Fruit fly (Drosophila melanogaster): Measurements from ENCODE around the gene pkm.
A peak's percentile ranks its signal among the peaks of the same experiment; 100 is the strongest.

The pkm gene

dm6 chrX:11611056-11611644, 27.2 kb upstream of the pkm start (continued):
- no peak for TF ChIP-seq CG10654 (GFP tag; optimal IDR thresholded peaks at IDR 0.05)
- TF ChIP-seq tll (GFP tag; optimal IDR thresholded peaks at IDR 0.05), result no peak
- TF ChIP-seq trem (tag; optimal IDR thresholded peaks at IDR 0.05), result no peak
- TF ChIP-seq CG8089 (GFP tag; optimal IDR thresholded peaks at IDR 0.05), result no peak
- no peak for TF ChIP-seq Poxn (GFP tag; IDR thresholded peaks at IDR 0.05)
- 0 out of 3 replicates have a peak, but pooled peaks have one; percentile 47 for TF ChIP-seq CG34422 (GFP tag; IDR thresholded peaks at IDR 0.05)
- no peak for TF ChIP-seq B-H2 (GFP tag; optimal IDR thresholded peaks at IDR 0.05)
- TF ChIP-seq CG6854 (GFP tag; optimal IDR thresholded peaks at IDR 0.05), result peak; percentile 12
- TF ChIP-seq her (GFP tag; optimal IDR thresholded peaks at IDR 0.05), result no peak
- no peak for TF ChIP-seq NC2β (GFP tag; optimal IDR thresholded peaks at IDR 0.05)
- TF ChIP-seq btn (GFP tag; optimal IDR thresholded peaks at IDR 0.05), result no peak
- TF ChIP-seq Jarid2 (GFP tag; optimal IDR thresholded peaks at IDR 0.05), result peak; percentile 22
- no peak for TF ChIP-seq bbx (GFP tag; IDR thresholded peaks at IDR 0.05; ENCODE audit: partially characterized antibody)
- no peak for TF ChIP-seq Hmx (GFP tag; optimal IDR thresholded peaks at IDR 0.05)

DNA sequence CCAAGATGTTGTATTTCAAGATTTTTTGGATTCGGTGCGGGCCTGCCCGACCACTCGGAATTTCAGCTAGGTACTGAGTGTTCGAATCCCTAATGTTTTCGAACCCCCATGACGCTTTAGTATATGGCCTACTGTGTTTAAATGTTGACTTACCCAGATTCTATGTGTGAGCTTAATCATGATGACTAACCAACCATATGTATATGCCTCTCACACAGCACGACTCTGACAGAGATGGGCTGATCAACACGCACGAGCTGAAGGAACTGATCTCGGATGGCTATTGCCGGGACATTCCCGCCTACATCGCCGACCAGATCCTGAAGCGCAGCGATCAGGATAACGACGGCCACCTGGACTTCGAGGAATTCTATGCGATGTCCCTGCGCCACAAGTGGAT, 20.1 kb upstream of the pkm start, which contains the start of gene CG2533:
TSS of gene CG2533 (minus strand) at position 101 of the 400 bp plus-strand sequence.
- TF ChIP-seq dan (GFP tag; IDR thresholded peaks at IDR 0.05) (no peak), ssp (GFP tag; IDR thresholded peaks at IDR 0.05) (no peak), CHES-1-like (GFP tag; optimal IDR thresholded peaks at IDR 0.05) (no peak), CG4617 (GFP tag; optimal IDR thresholded peaks at IDR 0.05; ENCODE audit: borderline replicate concordance) (no peak), stwl (tag; optimal IDR thresholded peaks at IDR 0.05) (no peak), cad (GFP tag; optimal IDR thresholded peaks at IDR 0.05) (no peak), dmrt99B (tag; optimal IDR thresholded peaks at IDR 0.05) (no peak)

- no peak for TF ChIP-seq yki (optimal IDR thresholded peaks at IDR 0.05)
- TF ChIP-seq Abd-B (GFP tag; optimal IDR thresholded peaks at IDR 0.05), result no peak
- TF ChIP-seq disco-r (GFP tag; optimal IDR thresholded peaks at IDR 0.05), result no peak
- no peak for TF ChIP-seq CG1792 (GFP tag; optimal IDR thresholded peaks at IDR 0.05)
- peak; percentile 70 for TF ChIP-seq CG4360 (GFP tag; IDR thresholded peaks at IDR 0.05)
- TF ChIP-seq chinmo (GFP tag; IDR thresholded peaks at IDR 0.05; ENCODE audit: partially characterized antibody), result 0 out of 4 replicates have a peak, but pooled peaks have one; percentile 23
- TF ChIP-seq CG17385 (GFP tag; optimal IDR thresholded peaks at IDR 0.05), result peak; percentile 78
- TF ChIP-seq CG34422 (GFP tag; IDR thresholded peaks at IDR 0.05), result no peak
- no peak for TF ChIP-seq hbn (GFP tag; IDR thresholded peaks at IDR 0.05; ENCODE audit: partially characterized antibody)
- TF ChIP-seq CG34224 (GFP tag; IDR thresholded peaks at IDR 0.05; ENCODE audit: partially characterized antibody), result 0 out of 3 replicates have a peak, but pooled peaks have one; percentile 13
- no peak for TF ChIP-seq Gug (GFP tag; IDR thresholded peaks at IDR 0.05)
- TF ChIP-seq Scr (GFP tag; IDR thresholded peaks at IDR 0.05; ENCODE audit: partially characterized antibody), result no peak
- TF ChIP-seq sug (tag; optimal IDR thresholded peaks at IDR 0.05), result peak; percentile 40
- TF ChIP-seq dpn (GFP tag; optimal IDR thresholded peaks at IDR 0.05), result no peak
Observed at dm6 chrX:11601408-11601807, 17.4 kb upstream of the pkm start.

DNA sequence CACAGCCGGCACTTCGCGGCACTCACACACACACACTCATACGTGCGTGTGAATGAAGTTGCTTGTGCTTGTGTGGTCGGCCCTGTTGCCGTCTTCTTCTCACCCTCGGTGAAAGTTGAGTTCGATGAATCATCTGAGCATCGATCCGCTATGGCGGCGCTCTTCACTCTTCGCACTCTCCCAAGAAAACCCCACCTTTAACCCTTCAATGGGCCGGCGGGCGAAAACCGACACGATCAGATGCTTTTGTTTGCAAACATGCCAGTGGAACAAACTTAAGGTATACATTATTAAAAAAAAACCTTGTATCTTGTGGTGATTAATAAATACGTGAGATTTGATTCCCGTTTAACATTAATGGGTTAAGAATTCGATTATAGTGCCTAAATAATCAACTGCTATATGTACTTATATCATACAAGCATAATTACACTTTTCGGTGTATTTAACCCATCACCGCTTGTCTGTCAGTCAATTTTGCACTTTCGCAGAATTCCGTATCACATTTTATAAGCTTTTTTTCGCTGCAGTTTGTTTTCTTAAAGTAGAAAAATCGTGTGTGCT, 16.9 kb upstream of the pkm start:
- TF ChIP-seq sens (GFP tag) (peak; percentile 72), bowl (GFP tag; IDR thresholded peaks at IDR 0.05) (no peak), HLH54F (GFP tag; optimal IDR thresholded peaks at IDR 0.05) (peak; percentile 29), row (GFP tag; IDR thresholded peaks at IDR 0.05) (peak; percentile 64), CG12769 (tag; optimal IDR thresholded peaks at IDR 0.05) (peak; percentile 44), HHEX (GFP tag; optimal IDR thresholded peaks at IDR 0.05) (peak; percentile 13), onecut (GFP tag; IDR thresholded peaks at IDR 0.05) (peak; percentile 60), CG16815 (GFP tag; optimal IDR thresholded peaks at IDR 0.05) (no peak), Ets65A (GFP tag) (no peak), CG9932 (GFP tag; IDR thresholded peaks at IDR 0.05) (peak; percentile 28; the same call in 1 of the 2 replicates), CG2889 (GFP tag; IDR thresholded peaks at IDR 0.05) (no peak), fru (optimal IDR thresholded peaks at IDR 0.05) (no peak), amos (GFP tag; IDR thresholded peaks at IDR 0.05; ENCODE audit: partially characterized antibody) (no peak), Rfx (GFP tag; IDR thresholded peaks at IDR 0.05) (peak; percentile 31; the same call in 1 of the 2 replicates)
